Worm (Caenorhabditis elegans): ENCODE measurements around the gene F16H6.9.

DNA sequence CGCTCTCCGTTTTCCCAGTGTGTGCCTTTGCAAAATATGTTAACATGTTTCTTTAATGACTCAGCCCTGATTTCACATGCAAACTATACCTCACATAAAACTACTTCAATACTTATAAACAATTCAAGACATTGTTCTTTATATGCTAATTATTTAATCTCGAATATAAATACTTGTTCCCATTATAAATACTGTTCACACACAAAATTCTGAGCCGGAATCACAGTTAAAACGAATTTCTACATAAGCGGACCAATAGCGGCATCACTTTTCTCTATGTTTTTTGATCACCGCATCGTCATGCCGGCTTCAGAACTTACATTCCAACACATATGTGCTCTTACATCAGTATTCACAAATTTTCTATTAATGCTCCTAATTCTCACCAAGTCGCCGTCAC, 37.6 kb downstream of the F16H6.9 start, which contains the start of gene R10E8.5:
- TF ChIP-seq lsl-1 (GFP tag; optimal IDR thresholded peaks at IDR 0.05) (no peak), zfh-2 (GFP tag; conservative IDR thresholded peaks at IDR 0.05) (no peak), ztf-6 (GFP tag; IDR thresholded peaks at IDR 0.05) (no peak), chd-7 (tag; optimal IDR thresholded peaks at IDR 0.05) (no peak), C17E4.6 (GFP tag; IDR thresholded peaks at IDR 0.05) (no peak)
